Fruit fly (Drosophila melanogaster) whole organism, prepupa: Measurements from ENCODE around the gene CG34301.
A peak's percentile ranks its signal among the peaks of the same experiment; 100 is the strongest.

Experiments
- Blimp-1 ChIP-seq: fragments of 200-800 bp; sonication (Bioruptor generic); optimal IDR thresholded peaks from 3 replicates; lab custom pipeline; 2017; ENCODE audit warnings: missing biosample characterization, missing genetic modification characterization, mild to moderate bottlenecking, moderate library complexity, missing genetic modification reagents
- CG10631 ChIP-seq: fragments of 200-800 bp; sonication (Bioruptor generic); optimal IDR thresholded peaks from 2 replicates; lab custom pipeline; 2016; ENCODE audit warnings: missing biosample characterization, missing genetic modification characterization
- CG10669 ChIP-seq: fragments of 200-800 bp; sonication (Bioruptor generic); optimal IDR thresholded peaks from 3 replicates; lab custom pipeline; 2018; ENCODE audit warnings: missing biosample characterization, mild to moderate bottlenecking, missing genetic modification characterization, moderate library complexity
- CG11294 ChIP-seq: fragments of 200-800 bp; sonication (Bioruptor generic); IDR thresholded peaks from 2 replicates; pipeline ENCODE4 v1.3.6; 2022; ENCODE audit warnings: missing biosample characterization, missing genetic modification characterization
- CG11762 ChIP-seq: fragments of 200-800 bp; sonication (Bioruptor generic); optimal IDR thresholded peaks from 3 replicates; lab custom pipeline; 2016; ENCODE audit warnings: missing biosample characterization, missing genetic modification characterization; ENCODE audit not compliant: insufficient read depth
- CG11902 ChIP-seq: fragments of 200-800 bp; sonication (Bioruptor generic); optimal IDR thresholded peaks from 3 replicates; lab custom pipeline; 2016; ENCODE audit warnings: missing biosample characterization, missing genetic modification characterization
- CG15336 ChIP-seq: fragments of 200-800 bp; sonication (Bioruptor generic); IDR thresholded peaks from 2 replicates; pipeline ENCODE4 v1.3.6; 2022; ENCODE audit warnings: missing biosample characterization, missing genetic modification characterization
- CG1621 ChIP-seq: fragments of 200-800 bp; sonication (Bioruptor generic); optimal IDR thresholded peaks from 3 replicates; lab custom pipeline; 2018; ENCODE audit warnings: missing biosample characterization, mild to moderate bottlenecking, missing genetic modification characterization
- CG16779 ChIP-seq: fragments of 200-800 bp; sonication (Bioruptor generic); optimal IDR thresholded peaks from 3 replicates; lab custom pipeline; 2017; ENCODE audit warnings: missing biosample characterization, mild to moderate bottlenecking, missing genetic modification characterization
- CG3032 ChIP-seq: fragments of 200-800 bp; optimal IDR thresholded peaks from 2 replicates; lab custom pipeline; 2019; ENCODE audit warnings: missing biosample characterization, mild to moderate bottlenecking, missing genetic modification characterization, moderate library complexity
- CG31627 ChIP-seq: fragments of 200-800 bp; sonication (Bioruptor generic); optimal IDR thresholded peaks from 3 replicates; lab custom pipeline; 2016; ENCODE audit warnings: missing biosample characterization, missing genetic modification characterization
- CG32006 ChIP-seq: fragments of 200-800 bp; sonication (Bioruptor generic); optimal IDR thresholded peaks from 3 replicates; lab custom pipeline; 2017; ENCODE audit warnings: missing biosample characterization, mild to moderate bottlenecking, missing genetic modification characterization
- CG3919 ChIP-seq: fragments of 200-800 bp; sonication (Bioruptor generic); optimal IDR thresholded peaks from 3 replicates; lab custom pipeline; 2016; ENCODE audit warnings: missing biosample characterization, missing genetic modification characterization
- CG4318 ChIP-seq: fragments of 200-800 bp; sonication (Bioruptor generic); optimal IDR thresholded peaks from 3 replicates; lab custom pipeline; 2017; ENCODE audit warnings: missing biosample characterization, mild to moderate bottlenecking, missing genetic modification characterization
- CG6163 ChIP-seq: fragments of 200-800 bp; sonication (Bioruptor generic); IDR thresholded peaks from 3 replicates; pipeline ENCODE4 v1.3.6; 2022; ENCODE audit warnings: missing biosample characterization, missing genetic modification characterization
- CG6792 ChIP-seq: fragments of 200-800 bp; sonication (Bioruptor generic); optimal IDR thresholded peaks from 3 replicates; lab custom pipeline; 2016; ENCODE audit warnings: missing biosample characterization, missing genetic modification characterization
- CG6808 ChIP-seq: fragments of 200-800 bp; sonication (Bioruptor generic); optimal IDR thresholded peaks from 3 replicates; lab custom pipeline; 2017; ENCODE audit warnings: missing biosample characterization, missing genetic modification characterization, mild to moderate bottlenecking, moderate library complexity, missing genetic modification reagents
- CG8319 ChIP-seq: fragments of 200-800 bp; sonication (Bioruptor generic); optimal IDR thresholded peaks from 3 replicates; lab custom pipeline; 2016; ENCODE audit warnings: missing biosample characterization, missing genetic modification characterization
- CG8632 ChIP-seq: fragments of 200-800 bp; sonication (Bioruptor generic); optimal IDR thresholded peaks from 3 replicates; lab custom pipeline; 2016; ENCODE audit warnings: missing biosample characterization, missing genetic modification characterization
- CG9139 ChIP-seq: fragments of 200-800 bp; sonication (Bioruptor generic); optimal IDR thresholded peaks from 3 replicates; lab custom pipeline; 2017; ENCODE audit warnings: missing biosample characterization, mild to moderate bottlenecking, missing genetic modification characterization
- Eip75B ChIP-seq: fragments of 200-800 bp; sonication (Bioruptor generic); optimal IDR thresholded peaks from 3 replicates; lab custom pipeline; 2016; ENCODE audit warnings: missing biosample characterization, missing genetic modification characterization
- Eip78C ChIP-seq: fragments of 200-800 bp; sonication (Bioruptor generic); peaks from one replicate; lab custom pipeline; 2016; ENCODE audit warnings: missing biosample characterization, missing genetic modification characterization
- Eip93F ChIP-seq: fragments of 200-800 bp; sonication (Bioruptor generic); optimal IDR thresholded peaks from 2 replicates; lab custom pipeline; 2016; ENCODE audit warnings: missing biosample characterization, mild to moderate bottlenecking, missing genetic modification characterization
- Ets21C ChIP-seq: fragments of 200-800 bp; sonication (Bioruptor generic); optimal IDR thresholded peaks from 3 replicates; lab custom pipeline; 2016; ENCODE audit warnings: missing biosample characterization, missing genetic modification characterization
- Ets96B ChIP-seq: fragments of 200-800 bp; optimal IDR thresholded peaks from 2 replicates; lab custom pipeline; 2019; ENCODE audit warnings: missing biosample characterization, mild to moderate bottlenecking, missing genetic modification characterization, moderate library complexity
- Hr38 ChIP-seq: sonication (Bioruptor generic); optimal IDR thresholded peaks from 2 replicates; lab custom pipeline; 2016; ENCODE audit warnings: missing biosample characterization, missing genetic modification characterization
- Hr39 ChIP-seq: fragments of 200-800 bp; sonication (Bioruptor generic); optimal IDR thresholded peaks from 2 replicates; lab custom pipeline; 2016; ENCODE audit warnings: missing biosample characterization, missing genetic modification characterization
- Hr4 ChIP-seq: fragments of 200-800 bp; sonication (Bioruptor generic); optimal IDR thresholded peaks from 3 replicates; lab custom pipeline; 2016; ENCODE audit warnings: missing biosample characterization, missing genetic modification characterization
- Lpt ChIP-seq: fragments of 200-800 bp; sonication (Bioruptor generic); optimal IDR thresholded peaks from 3 replicates; lab custom pipeline; 2016; ENCODE audit warnings: missing biosample characterization, missing genetic modification characterization
- Met ChIP-seq: fragments of 200-800 bp; sonication (Bioruptor generic); optimal IDR thresholded peaks from 3 replicates; lab custom pipeline; 2016; ENCODE audit warnings: missing biosample characterization, missing genetic modification characterization
- OdsH ChIP-seq: fragments of 200-800 bp; sonication (Bioruptor generic); optimal IDR thresholded peaks from 3 replicates; lab custom pipeline; 2016; ENCODE audit warnings: missing biosample characterization, missing genetic modification characterization
- Smox ChIP-seq: fragments of 200-800 bp; sonication (Bioruptor generic); optimal IDR thresholded peaks from 3 replicates; lab custom pipeline; 2016; ENCODE audit warnings: missing biosample characterization, missing genetic modification characterization
- Sox102F ChIP-seq: fragments of 200-800 bp; sonication (Bioruptor generic); optimal IDR thresholded peaks from 2 replicates; lab custom pipeline; 2016; ENCODE audit warnings: missing biosample characterization, mild to moderate bottlenecking, missing genetic modification characterization
- Sox14 ChIP-seq: fragments of 200-800 bp; sonication (Bioruptor generic); optimal IDR thresholded peaks from 3 replicates; lab custom pipeline; 2016; ENCODE audit warnings: missing biosample characterization, missing genetic modification characterization
- Sox15 ChIP-seq: fragments of 200-800 bp; sonication (Bioruptor generic); optimal IDR thresholded peaks from 3 replicates; lab custom pipeline; 2016; ENCODE audit warnings: missing biosample characterization, missing genetic modification characterization
- achi ChIP-seq: fragments of 200-800 bp; sonication (Bioruptor generic); optimal IDR thresholded peaks from 3 replicates; lab custom pipeline; 2016; ENCODE audit warnings: missing biosample characterization, missing genetic modification characterization
- acj6 ChIP-seq: fragments of 200-800 bp; sonication (Bioruptor generic); optimal IDR thresholded peaks from 3 replicates; lab custom pipeline; 2016; ENCODE audit warnings: missing biosample characterization, missing genetic modification characterization
- cyc ChIP-seq: fragments of 200-800 bp; sonication (Bioruptor generic); optimal IDR thresholded peaks from 3 replicates; lab custom pipeline; 2016; ENCODE audit warnings: missing biosample characterization, missing genetic modification characterization
- fd85E ChIP-seq: fragments of 200-800 bp; sonication (Bioruptor generic); optimal IDR thresholded peaks from 3 replicates; lab custom pipeline; 2016; ENCODE audit warnings: missing biosample characterization, missing genetic modification characterization
- fkh ChIP-seq: fragments of 200-800 bp; sonication (Bioruptor generic); optimal IDR thresholded peaks from 3 replicates; lab custom pipeline; 2017; ENCODE audit warnings: missing biosample characterization, mild to moderate bottlenecking, missing genetic modification characterization, moderate library complexity
- lz ChIP-seq: fragments of 200-800 bp; sonication (Bioruptor generic); optimal IDR thresholded peaks from 3 replicates; lab custom pipeline; 2016; ENCODE audit warnings: missing biosample characterization, missing genetic modification characterization
- net ChIP-seq: fragments of 200-800 bp; sonication (Bioruptor generic); optimal IDR thresholded peaks from 3 replicates; lab custom pipeline; 2016; ENCODE audit warnings: missing biosample characterization, missing genetic modification characterization
- salr ChIP-seq, 2 experiments: fragments of 200-800 bp; sonication (Bioruptor generic); optimal IDR thresholded peaks; 3 replicates each; lab custom pipeline; 2016 to 2018; ENCODE audit warnings: missing biosample characterization in 2 of 2, missing genetic modification characterization in 2 of 2, mild to moderate bottlenecking in 1 of 2
- spab ChIP-seq: fragments of 200-800 bp; sonication (Bioruptor generic); optimal IDR thresholded peaks from 2 replicates; lab custom pipeline; 2017; ENCODE audit warnings: missing biosample characterization, mild to moderate bottlenecking, missing genetic modification characterization, missing genetic modification reagents
- ss ChIP-seq, 2 experiments: fragments of 200-800 bp; sonication (Bioruptor generic); optimal IDR thresholded peaks; 2 replicates in 1 of 2; 3 replicates in 1 of 2; lab custom pipeline; 2017 to 2018; ENCODE audit warnings: mild to moderate bottlenecking in 2 of 2, missing biosample characterization in 2 of 2, missing genetic modification characterization in 2 of 2, moderate library complexity in 1 of 2
- vri ChIP-seq: fragments of 200-800 bp; sonication (Bioruptor generic); optimal IDR thresholded peaks from 3 replicates; lab custom pipeline; 2016; ENCODE audit warnings: missing biosample characterization, mild to moderate bottlenecking, missing genetic modification characterization

The CG34301 gene

DNA sequence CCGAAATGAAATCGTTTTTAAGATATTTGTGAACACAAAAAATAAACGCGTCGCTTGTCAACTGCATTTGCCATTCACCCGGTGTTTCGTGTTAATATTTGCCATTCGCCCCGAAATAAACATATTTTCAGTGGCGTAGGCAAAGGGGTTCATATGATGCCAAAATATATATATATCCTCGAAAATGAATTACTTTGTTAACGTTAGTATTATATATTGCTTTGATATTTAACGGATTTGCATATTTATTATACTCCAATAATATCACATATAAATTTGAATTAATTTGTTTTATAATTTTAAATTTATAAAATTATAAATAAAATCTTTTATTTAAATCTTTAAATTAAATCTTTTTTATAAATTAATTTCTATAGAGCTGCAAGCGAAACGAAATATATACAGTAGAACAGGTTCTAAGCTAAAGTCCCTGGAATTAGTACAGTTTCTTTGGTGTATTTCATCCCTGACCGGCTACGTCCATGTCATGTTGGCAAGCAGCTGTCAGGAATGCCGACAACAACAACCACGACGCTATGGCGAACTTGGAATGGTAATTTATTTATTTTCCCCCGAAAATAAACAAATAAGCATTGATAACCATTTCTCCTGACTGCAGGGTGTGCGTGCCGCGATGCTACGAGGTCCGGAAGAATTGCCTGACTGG is 41.5 kb upstream of the CG34301 start, which contains the start of the genes M1BP and CG8202 (continued):
- peak in 1 of 2 experiments; percentile 43 for TF ChIP-seq salr (GFP tag; optimal IDR thresholded peaks at IDR 0.05; lab: Kevin White, UChicago)
- TF ChIP-seq Smox (GFP tag; lab: Kevin White, UChicago) = no peak
- peak; percentile 89 for TF ChIP-seq OdsH (GFP tag; lab: Kevin White, UChicago)
- peak; percentile 84 for TF ChIP-seq acj6 (GFP tag; lab: Kevin White, UChicago)
- TF ChIP-seq CG8632 = peak; percentile 91
- TF ChIP-seq CG1621 (tag; lab: Kevin White, UChicago) = no peak
- TF ChIP-seq fkh (GFP tag; lab: Kevin White, UChicago) = peak; percentile 67
- TF ChIP-seq Lpt (GFP tag; lab: Kevin White, UChicago) = peak; percentile 73
- TF ChIP-seq ss (GFP tag; optimal IDR thresholded peaks at IDR 0.05; lab: Kevin White, UChicago) = no peak
- no peak for TF ChIP-seq Sox102F (GFP tag; lab: Kevin White, UChicago)
- TF ChIP-seq CG3032 (tag; lab: Kevin White, UChicago) = peak; percentile 91
- TF ChIP-seq CG6163 (GFP tag; lab: Robert Waterston, UW) = no peak; the same call in 2 of the 3 replicates
- no peak for TF ChIP-seq CG9139 (GFP tag; lab: Kevin White, UChicago)
- TF ChIP-seq cyc (GFP tag; lab: Kevin White, UChicago) = peak; percentile 72
- peak; percentile 94 for TF ChIP-seq achi
- no peak for TF ChIP-seq CG16779 (tag; lab: Kevin White, UChicago)
- peak; percentile 85 for TF ChIP-seq CG6792 (GFP tag; lab: Kevin White, UChicago)
- TF ChIP-seq CG31627 (GFP tag; lab: Kevin White, UChicago) = peak; percentile 76
- peak; percentile 86 for TF ChIP-seq Ets96B (tag; lab: Kevin White, UChicago)
- TF ChIP-seq Eip93F (GFP tag; lab: Kevin White, UChicago) = peak; percentile 44
- TF ChIP-seq CG11294 = peak; percentile 54; the same call in 1 of the 2 replicates
- TF ChIP-seq net (GFP tag; lab: Kevin White, UChicago) = no peak
- TF ChIP-seq Sox15 (GFP tag; lab: Kevin White, UChicago) = peak; percentile 81
- peak; percentile 96 for TF ChIP-seq CG11762
- peak; percentile 93 for TF ChIP-seq CG10631
- peak; percentile 54 for TF ChIP-seq vri (GFP tag; lab: Kevin White, UChicago)

- TF ChIP-seq Eip78C (peak; percentile 16), Hr39 (GFP tag; lab: Kevin White, UChicago) (no peak), spab (GFP tag; lab: Kevin White, UChicago) (peak; percentile 6), CG10631 (no peak), CG8319 (GFP tag; lab: Kevin White, UChicago) (no peak), CG6808 (GFP tag; lab: Kevin White, UChicago) (peak; percentile 27), Blimp-1 (GFP tag; lab: Kevin White, UChicago) (no peak), Sox15 (GFP tag; lab: Kevin White, UChicago) (no peak), Eip75B (GFP tag; lab: Kevin White, UChicago) (peak; percentile 27), Sox14 (GFP tag; lab: Kevin White, UChicago) (no peak), Met (GFP tag; lab: Kevin White, UChicago) (peak; percentile 24), Ets21C (GFP tag; lab: Kevin White, UChicago) (no peak), OdsH (GFP tag; lab: Kevin White, UChicago) (no peak), CG6163 (GFP tag; lab: Robert Waterston, UW) (no peak), cyc (GFP tag; lab: Kevin White, UChicago) (no peak), Hr38 (no peak), acj6 (GFP tag; lab: Kevin White, UChicago) (no peak), CG4318 (GFP tag; lab: Kevin White, UChicago) (no peak), net (GFP tag; lab: Kevin White, UChicago) (no peak), CG3919 (GFP tag; lab: Kevin White, UChicago) (no peak), Eip93F (GFP tag; lab: Kevin White, UChicago) (no peak), Hr4 (GFP tag; lab: Kevin White, UChicago) (no peak), CG1621 (tag; lab: Kevin White, UChicago) (no peak), ss (GFP tag; optimal IDR thresholded peaks at IDR 0.05; lab: Kevin White, UChicago) (peak in 1 of 2 experiments; percentile 25), CG3032 (tag; lab: Kevin White, UChicago) (no peak), CG32006 (no peak), vri (GFP tag; lab: Kevin White, UChicago) (no peak), CG10669 (GFP tag; lab: Kevin White, UChicago) (peak; percentile 6), fd85E (GFP tag; lab: Kevin White, UChicago) (no peak), lz (GFP tag; lab: Kevin White, UChicago) (no peak), CG15336 (no peak), fkh (GFP tag; lab: Kevin White, UChicago) (no peak), CG11902 (GFP tag; lab: Kevin White, UChicago) (no peak), Ets96B (tag; lab: Kevin White, UChicago) (peak; percentile 48), CG8632 (no peak)
These were observed 34.0 kb upstream of the CG34301 start for dm6 chr3R:8739161-8739783.
